Fruit fly (Drosophila melanogaster): ENCODE measurements around the gene CG5555.

Gene CG5555

DNA sequence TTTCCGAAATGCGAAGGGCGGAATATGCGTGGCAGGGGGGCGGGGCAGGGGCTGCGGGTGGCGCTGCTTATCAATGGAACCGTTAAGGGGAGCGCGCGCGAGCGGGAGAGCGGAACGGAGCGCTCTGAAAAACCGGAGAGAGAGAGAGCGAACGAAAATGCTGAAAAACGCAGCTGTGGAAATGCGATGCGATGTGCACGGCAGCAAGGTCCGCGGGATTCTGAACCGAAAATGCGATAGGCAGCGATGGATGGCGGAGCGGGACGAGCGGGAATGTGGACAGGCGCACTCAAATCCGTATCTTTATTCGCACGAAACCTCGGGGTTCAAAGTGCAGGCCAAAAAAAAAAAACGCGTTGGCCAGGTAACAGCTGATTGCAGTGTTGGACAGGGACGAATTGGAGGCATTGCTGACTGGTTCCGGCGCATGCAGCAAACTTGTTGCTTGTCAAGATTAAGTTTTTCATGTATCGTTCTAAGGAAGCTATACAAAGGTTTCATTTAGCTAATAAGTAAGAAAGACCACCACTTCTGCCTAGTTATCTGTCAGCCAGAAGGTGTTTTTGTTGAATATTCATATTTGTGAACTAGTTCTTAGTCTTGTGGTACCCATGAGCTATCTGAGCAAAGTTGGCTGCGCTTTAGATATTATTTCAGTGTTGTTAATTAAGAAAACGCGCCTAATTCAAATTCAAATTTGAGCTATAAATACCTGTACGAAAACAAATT is 32.7 kb downstream of the CG5555 start, which contains the start of gene Ppcs (continued):
- TF ChIP-seq CG12155 (GFP tag; optimal IDR thresholded peaks at IDR 0.05) (peak; percentile 49), HLH54F (GFP tag; optimal IDR thresholded peaks at IDR 0.05) (peak; percentile 73), Sry-δ (GFP tag; optimal IDR thresholded peaks at IDR 0.05) (peak; percentile 56), CG14050 (GFP tag; IDR thresholded peaks at IDR 0.05) (no peak)

DNA sequence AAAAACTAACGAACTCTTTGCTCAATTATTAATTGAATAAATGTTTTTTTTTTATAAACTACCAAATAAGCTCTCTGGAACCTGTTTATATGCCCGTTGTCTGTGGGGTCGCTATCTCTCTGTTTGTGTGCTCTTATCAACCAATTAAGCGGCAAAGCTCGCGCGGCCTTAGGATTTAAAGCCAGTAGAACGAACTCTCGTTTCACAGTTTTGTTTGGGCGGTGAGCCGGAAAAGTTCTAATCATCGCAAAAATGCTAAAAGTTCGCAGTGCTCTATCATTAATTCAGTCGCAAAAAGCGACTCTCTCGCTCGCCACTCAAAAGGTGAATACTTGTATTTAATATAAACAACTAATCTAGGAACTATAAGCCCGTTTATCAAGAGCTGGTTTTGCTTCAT is 45.4 kb downstream of the CG5555 start, which contains the start of gene Cyp12a4:
Gene Cyp12a4, plus strand, starts transcription at position 202 of the 400 bp plus-strand sequence.
- TF ChIP-seq lab (GFP tag; optimal IDR thresholded peaks at IDR 0.05) (peak; percentile 38), klu (GFP tag; IDR thresholded peaks at IDR 0.05) (no peak), vnd (GFP tag; IDR thresholded peaks at IDR 0.05; ENCODE audit: partially characterized antibody) (no peak), ase (GFP tag; IDR thresholded peaks at IDR 0.05) (no peak), da (GFP tag; optimal IDR thresholded peaks at IDR 0.05) (no peak), pho (GFP tag; optimal IDR thresholded peaks at IDR 0.05) (no peak), Med (GFP tag) (peak; percentile 23), ham (GFP tag; IDR thresholded peaks at IDR 0.05) (no peak), CG10321 (GFP tag; IDR thresholded peaks at IDR 0.05) (no peak), yki (optimal IDR thresholded peaks at IDR 0.05) (no peak), CG12219 (GFP tag; optimal IDR thresholded peaks at IDR 0.05) (no peak), Fer3 (tag; optimal IDR thresholded peaks at IDR 0.05) (no peak), Adf1 (GFP tag; IDR thresholded peaks at IDR 0.05) (peak; percentile 15; the same call in 1 of the 2 replicates), inv (GFP tag; IDR thresholded peaks at IDR 0.05; ENCODE audit: partially characterized antibody) (no peak), aop (GFP tag; IDR thresholded peaks at IDR 0.05) (no peak), hb (GFP tag; IDR thresholded peaks at IDR 0.05; ENCODE audit: partially characterized antibody) (no peak), crol (GFP tag; IDR thresholded peaks at IDR 0.05) (no peak), fru (optimal IDR thresholded peaks at IDR 0.05) (no peak), CoRest (tag; optimal IDR thresholded peaks at IDR 0.05) (no peak), CG43689 (GFP tag; IDR thresholded peaks at IDR 0.05) (no peak), sens (GFP tag) (peak; percentile 21), wek (GFP tag; optimal IDR thresholded peaks at IDR 0.05) (no peak), Mrtf (GFP tag; IDR thresholded peaks at IDR 0.05) (no peak), crc (GFP tag; optimal IDR thresholded peaks at IDR 0.05) (no peak), ab (GFP tag; optimal IDR thresholded peaks at IDR 0.05) (no peak), CG14050 (GFP tag; IDR thresholded peaks at IDR 0.05) (no peak), dimm (GFP tag; IDR thresholded peaks at IDR 0.05) (no peak), sug (tag; optimal IDR thresholded peaks at IDR 0.05) (peak; percentile 78), bigmax (GFP tag; optimal IDR thresholded peaks at IDR 0.05) (no peak), exex (tag; optimal IDR thresholded peaks at IDR 0.05) (peak; percentile 76), Trl (optimal IDR thresholded peaks at IDR 0.05) (peak in 1 of 2 experiments; percentile 16), Trl (GFP tag; optimal IDR thresholded peaks at IDR 0.05) (no peak), rib (GFP tag; IDR thresholded peaks at IDR 0.05) (peak; percentile 56; the same call in 1 of the 2 replicates), CG18599 (GFP tag; optimal IDR thresholded peaks at IDR 0.05) (peak; percentile 8), ato (GFP tag; IDR thresholded peaks at IDR 0.05; ENCODE audit: partially characterized antibody) (no peak)

dm6 chr3R:19132146-19132833 is 48.0 kb downstream of the CG5555 start, which contains the start of gene Cyp12a5:
TSS of gene Cyp12a5 (plus strand) at chr3R:19132648.
- TF ChIP-seq CG2889 (GFP tag; IDR thresholded peaks at IDR 0.05) (no peak), chinmo (GFP tag; IDR thresholded peaks at IDR 0.05; ENCODE audit: partially characterized antibody) (0 out of 4 replicates have a peak, but pooled peaks have one; percentile 18), nerfin-2 (GFP tag; IDR thresholded peaks at IDR 0.05; ENCODE audit: partially characterized antibody) (no peak), twi (tag; optimal IDR thresholded peaks at IDR 0.05) (peak; percentile 40), NK7.1 (GFP tag; optimal IDR thresholded peaks at IDR 0.05) (no peak), CG15601 (tag; optimal IDR thresholded peaks at IDR 0.05) (no peak), Hmr (GFP tag; optimal IDR thresholded peaks at IDR 0.05) (peak; percentile 20), row (GFP tag; IDR thresholded peaks at IDR 0.05) (peak; percentile 64), Ets65A (GFP tag) (no peak), Nf-YB (GFP tag; optimal IDR thresholded peaks at IDR 0.05) (peak; percentile 86), crol (GFP tag; IDR thresholded peaks at IDR 0.05) (no peak), PHDP (tag; optimal IDR thresholded peaks at IDR 0.05) (peak; percentile 23), Ravus (GFP tag; IDR thresholded peaks at IDR 0.05) (no peak)
